Worm (Caenorhabditis elegans) whole organism, late embryonic: ENCODE data around the gene snu-66.

Experiments used
- C08G9.2 ChIP-seq: sonication (generic microtip); optimal IDR thresholded peaks from 2 replicates; lab custom pipeline; 2016; ENCODE audit warnings: mild to moderate bottlenecking, missing genetic modification characterization, moderate library complexity, missing compliant biosample characterization
- K09A11.1 ChIP-seq: sonication (generic microtip); optimal IDR thresholded peaks from 2 replicates; lab custom pipeline; 2017; ENCODE audit warnings: antibody characterized with exemption, mild to moderate bottlenecking, missing genetic modification characterization, missing compliant biosample characterization; ENCODE audit not compliant: insufficient read depth
- ceh-18 ChIP-seq: sonication (generic microtip); optimal IDR thresholded peaks from 2 replicates; lab custom pipeline; 2016; ENCODE audit warnings: missing genetic modification characterization, missing compliant biosample characterization
- ceh-19 ChIP-seq: fragments of 200-800 bp; sonication (Bioruptor generic); optimal IDR thresholded peaks from 2 replicates; lab custom pipeline; 2018; ENCODE audit warnings: mild to moderate bottlenecking, missing genetic modification characterization, missing compliant biosample characterization
- ceh-9 ChIP-seq: sonication (generic microtip); optimal IDR thresholded peaks from 2 replicates; lab custom pipeline; 2016; ENCODE audit warnings: mild to moderate bottlenecking, missing genetic modification characterization, inconsistent platforms, missing compliant biosample characterization
- gmeb-2 ChIP-seq: sonication (generic microtip); optimal IDR thresholded peaks from 2 replicates; lab custom pipeline; 2016; ENCODE audit warnings: missing genetic modification characterization, inconsistent platforms, missing compliant biosample characterization
- hlh-8 ChIP-seq: sonication (generic microtip); optimal IDR thresholded peaks from 2 replicates; lab custom pipeline; 2016; ENCODE audit warnings: missing genotype, missing genetic modification characterization, missing compliant biosample characterization
- mec-3 ChIP-seq: sonication (generic microtip); optimal IDR thresholded peaks from 2 replicates; lab custom pipeline; 2016; ENCODE audit warnings: borderline replicate concordance, missing genetic modification characterization, missing compliant biosample characterization
- pha-2 ChIP-seq: sonication (generic microtip); optimal IDR thresholded peaks from 2 replicates; lab custom pipeline; 2017; ENCODE audit warnings: mild to moderate bottlenecking, missing genetic modification characterization, missing compliant biosample characterization
- sox-4 ChIP-seq: sonication (generic microtip); optimal IDR thresholded peaks from 2 replicates; lab custom pipeline; 2017; ENCODE audit warnings: mild to moderate bottlenecking, missing genetic modification characterization, inconsistent platforms, missing compliant biosample characterization
- tbx-2 ChIP-seq: sonication (generic microtip); optimal IDR thresholded peaks from 2 replicates; lab custom pipeline; 2016; ENCODE audit warnings: missing genetic modification characterization, missing compliant biosample characterization
- tbx-7 ChIP-seq: sonication (generic microtip); optimal IDR thresholded peaks from 2 replicates; lab custom pipeline; 2016; ENCODE audit warnings: missing genotype, missing genetic modification characterization, missing compliant biosample characterization
- unc-3 ChIP-seq, 2 experiments: fragments of 200-800 bp in 1 of 2; sonication (Bioruptor generic) in 1 of 2; sonication (generic microtip) in 1 of 2; conservative IDR thresholded peaks in 1 of 2; optimal IDR thresholded peaks in 1 of 2; 2 replicates each; pipeline versions ENCODE4 v1.3.6 to Lab custom; 2016 to 2022; ENCODE audit warnings: missing compliant biosample characterization in 2 of 2, missing genetic modification characterization in 2 of 2, missing genetic modification reagents in 1 of 2

Gene snu-66

ce11 chrV:7522279-7522678 lies 53.2 kb downstream of the snu-66 start, which contains the start of gene C54F6.15:
C54F6.15 (minus strand) TSS chrV:7522379.
- TF ChIP-seq K09A11.1 (tag; lab: Kevin White, UChicago) (no peak), ceh-18 (tag; lab: Kevin White, UChicago) (no peak), sox-4 (tag; lab: Kevin White, UChicago) (no peak), tbx-7 (tag; lab: Kevin White, UChicago) (no peak), mec-3 (tag; lab: Kevin White, UChicago) (no peak), ceh-19 (GFP tag; lab: Kevin White, UChicago) (no peak), gmeb-2 (tag; lab: Kevin White, UChicago) (no peak), ceh-9 (no peak), hlh-8 (no peak), tbx-2 (tag; lab: Kevin White, UChicago) (no peak), unc-3 (GFP tag; conservative IDR thresholded peaks at IDR 0.05; lab: Robert Waterston, UW) (no peak), unc-3 (tag; optimal IDR thresholded peaks at IDR 0.05; lab: Kevin White, UChicago) (no peak), C08G9.2 (tag; lab: Kevin White, UChicago) (no peak), pha-2 (tag; lab: Kevin White, UChicago) (no peak)
